Worm (Caenorhabditis elegans) whole organism, young adult: ENCODE results near the gene hmg-4.

ENCODE experiments used
- F57A8.1 ChIP-seq: fragments of 200-800 bp; sonication (Bioruptor generic); optimal IDR thresholded peaks from 2 replicates; lab custom pipeline; 2018; ENCODE audit warnings: mild to moderate bottlenecking, missing genetic modification characterization, moderate library complexity, missing compliant biosample characterization
- ZK185.1 ChIP-seq: sonication (generic microtip); optimal IDR thresholded peaks from 2 replicates; lab custom pipeline; 2016; ENCODE audit warnings: mild to moderate bottlenecking, missing genetic modification characterization, missing compliant biosample characterization; ENCODE audit not compliant: poor library complexity, severe bottlenecking
- gei-17 ChIP-seq: fragments of 200-800 bp; sonication (Bioruptor generic); optimal IDR thresholded peaks from 2 replicates; lab custom pipeline; 2018; ENCODE audit warnings: mild to moderate bottlenecking, missing genetic modification characterization, missing compliant biosample characterization
- sptf-2 ChIP-seq: fragments of 200-800 bp; sonication (Bioruptor generic); optimal IDR thresholded peaks from 2 replicates; lab custom pipeline; 2018; ENCODE audit warnings: mild to moderate bottlenecking, missing genetic modification characterization, missing compliant biosample characterization

ce11 chrIII:7383733-7384132 lies 2.3 kb upstream of the hmg-4 start, which contains the start of gene tbp-1:
- TF ChIP-seq F57A8.1 (GFP tag; lab: Kevin White, UChicago) (no peak), sptf-2 (GFP tag; lab: Kevin White, UChicago) (no peak), gei-17 (GFP tag; lab: Kevin White, UChicago) (no peak), ZK185.1 (no peak)
